Fruit fly (Drosophila melanogaster): Measurements from ENCODE around the gene ranshi.

ranshi gene

dm6 chr3R:8707166-8707565, 22.3 kb downstream of the ranshi start:
- TF ChIP-seq Mnt (GFP tag; optimal IDR thresholded peaks at IDR 0.05), result no peak
- TF ChIP-seq CG1620 (GFP tag; optimal IDR thresholded peaks at IDR 0.05), result no peak
- TF ChIP-seq bab1 (GFP tag; optimal IDR thresholded peaks at IDR 0.05), result no peak
- TF ChIP-seq CG5204 (GFP tag; optimal IDR thresholded peaks at IDR 0.05), result no peak
- no peak for TF ChIP-seq CG33017 (tag; optimal IDR thresholded peaks at IDR 0.05)
- no peak for TF ChIP-seq ovo (GFP tag; optimal IDR thresholded peaks at IDR 0.05)
- TF ChIP-seq CG7101 (tag; optimal IDR thresholded peaks at IDR 0.05), result no peak
- TF ChIP-seq cic (GFP tag; optimal IDR thresholded peaks at IDR 0.05), result no peak
- no peak for TF ChIP-seq tj (GFP tag; optimal IDR thresholded peaks at IDR 0.05)
- no peak for TF ChIP-seq CG11617 (GFP tag; optimal IDR thresholded peaks at IDR 0.05)
- TF ChIP-seq CG7045 (GFP tag; optimal IDR thresholded peaks at IDR 0.05), result no peak
- TF ChIP-seq cnc (optimal IDR thresholded peaks at IDR 0.05), result no peak
- no peak for TF ChIP-seq Hr96 (GFP tag; optimal IDR thresholded peaks at IDR 0.05)
- no peak for TF ChIP-seq pad (GFP tag; optimal IDR thresholded peaks at IDR 0.05)
- no peak for TF ChIP-seq CG12768 (GFP tag; optimal IDR thresholded peaks at IDR 0.05)
- no peak for TF ChIP-seq Clk (GFP tag; optimal IDR thresholded peaks at IDR 0.05)
- no peak for TF ChIP-seq toe (GFP tag; optimal IDR thresholded peaks at IDR 0.05)
- TF ChIP-seq kay (GFP tag; ENCODE audit: borderline replicate concordance), result no peak
- TF ChIP-seq Crg-1 (GFP tag; optimal IDR thresholded peaks at IDR 0.05), result no peak

- TF ChIP-seq toe (GFP tag; optimal IDR thresholded peaks at IDR 0.05) (no peak), CG12768 (GFP tag; optimal IDR thresholded peaks at IDR 0.05) (no peak), CG14711 (tag; optimal IDR thresholded peaks at IDR 0.05) (no peak), pad (GFP tag; optimal IDR thresholded peaks at IDR 0.05) (no peak), tj (GFP tag; optimal IDR thresholded peaks at IDR 0.05) (no peak), Crg-1 (GFP tag; optimal IDR thresholded peaks at IDR 0.05) (no peak), CG11617 (GFP tag; optimal IDR thresholded peaks at IDR 0.05) (no peak), CG5204 (GFP tag; optimal IDR thresholded peaks at IDR 0.05) (no peak)
These were observed 24.0 kb downstream of the ranshi start for dm6 chr3R:8705323-8706097.

dm6 chr3R:8704669-8705068, 24.8 kb downstream of the ranshi start:
- no peak for TF ChIP-seq CG5204 (GFP tag; optimal IDR thresholded peaks at IDR 0.05)
- TF ChIP-seq CG1620 (GFP tag; optimal IDR thresholded peaks at IDR 0.05), result no peak
- TF ChIP-seq Hr96 (GFP tag; optimal IDR thresholded peaks at IDR 0.05), result no peak
- no peak for TF ChIP-seq tj (GFP tag; optimal IDR thresholded peaks at IDR 0.05)
- no peak for TF ChIP-seq Mnt (GFP tag; optimal IDR thresholded peaks at IDR 0.05)
- TF ChIP-seq CG7101 (tag; optimal IDR thresholded peaks at IDR 0.05), result no peak

- TF ChIP-seq pad (GFP tag; optimal IDR thresholded peaks at IDR 0.05) (no peak), CG7045 (GFP tag; optimal IDR thresholded peaks at IDR 0.05) (no peak), tj (GFP tag; optimal IDR thresholded peaks at IDR 0.05) (no peak)
These were observed 28.3 kb downstream of the ranshi start for dm6 chr3R:8701197-8701596.

dm6 chr3R:8700660-8701059, 28.8 kb downstream of the ranshi start:
- TF ChIP-seq cnc (optimal IDR thresholded peaks at IDR 0.05), result no peak

dm6 chr3R:8699230-8699629, 30.3 kb downstream of the ranshi start:
- TF ChIP-seq CG33017 (tag; optimal IDR thresholded peaks at IDR 0.05) (no peak), Crg-1 (GFP tag; optimal IDR thresholded peaks at IDR 0.05) (no peak), toe (GFP tag; optimal IDR thresholded peaks at IDR 0.05) (no peak), Clk (GFP tag; optimal IDR thresholded peaks at IDR 0.05) (no peak), CG1620 (GFP tag; optimal IDR thresholded peaks at IDR 0.05) (no peak), CG14711 (tag; optimal IDR thresholded peaks at IDR 0.05) (no peak), pad (GFP tag; optimal IDR thresholded peaks at IDR 0.05) (no peak), Hr96 (GFP tag; optimal IDR thresholded peaks at IDR 0.05) (no peak), kay (GFP tag; ENCODE audit: borderline replicate concordance) (no peak)

dm6 chr3R:8697772-8698259, 31.7 kb downstream of the ranshi start, which contains the start of gene hb:
hb (minus strand) TSS chr3R:8697822.
- TF ChIP-seq cnc (optimal IDR thresholded peaks at IDR 0.05) (no peak), cic (GFP tag; optimal IDR thresholded peaks at IDR 0.05) (no peak), pad (GFP tag; optimal IDR thresholded peaks at IDR 0.05) (peak; percentile 98), ovo (GFP tag; optimal IDR thresholded peaks at IDR 0.05) (peak; percentile 4)

All from whole organism, adult.